Worm (Caenorhabditis elegans) whole organism, L3 larva: Measurements from ENCODE around the gene twk-13.

Source experiments
- R02D3.7 ChIP-seq: fragments of 150-350 bp; optimal IDR thresholded peaks from 2 replicates; lab custom pipeline; 2014; ENCODE audit warnings: missing biosample characterization, missing genetic modification characterization
- ZK546.5 ChIP-seq: sonication (generic microtip); optimal IDR thresholded peaks from 2 replicates; lab custom pipeline; 2017; ENCODE audit warnings: missing biosample characterization, missing genetic modification characterization
- aly-2 ChIP-seq: fragments of 150-350 bp; optimal IDR thresholded peaks from 2 replicates; lab custom pipeline; 2014; ENCODE audit warnings: missing biosample characterization, missing genetic modification characterization
- ceh-16 ChIP-seq: sonication (generic microtip); optimal IDR thresholded peaks from 2 replicates; lab custom pipeline; 2017; ENCODE audit warnings: missing biosample characterization, missing genetic modification characterization
- ceh-82 ChIP-seq: fragments of 150-350 bp; optimal IDR thresholded peaks from 2 replicates; lab custom pipeline; 2014; ENCODE audit warnings: missing biosample characterization, missing genetic modification characterization
- ceh-9 ChIP-seq: sonication (generic microtip); optimal IDR thresholded peaks from 2 replicates; lab custom pipeline; 2018; ENCODE audit warnings: missing biosample characterization, missing genetic modification characterization
- daf-12 ChIP-seq: fragments of 150-350 bp; optimal IDR thresholded peaks from 2 replicates; lab custom pipeline; 2014; ENCODE audit warnings: missing biosample characterization, missing genetic modification reagents, missing genetic modification characterization
- egl-27 ChIP-seq: sonication (generic microtip); optimal IDR thresholded peaks from 4 replicates; lab custom pipeline; 2017; ENCODE audit warnings: missing biosample characterization, missing genetic modification reagents, missing genetic modification characterization
- egl-5 ChIP-seq: fragments of 150-350 bp; optimal IDR thresholded peaks from 2 replicates; lab custom pipeline; 2017; ENCODE audit warnings: missing biosample characterization, missing genetic modification reagents, missing genetic modification characterization, inconsistent platforms
- elt-1 ChIP-seq: fragments of 150-350 bp; optimal IDR thresholded peaks from 2 replicates; lab custom pipeline; 2014; ENCODE audit warnings: missing biosample characterization, missing genetic modification characterization
- elt-2 ChIP-seq: sonication (generic microtip); optimal IDR thresholded peaks from 2 replicates; lab custom pipeline; 2016; ENCODE audit warnings: missing genetic modification reagents, mild to moderate bottlenecking, missing genetic modification characterization, missing compliant biosample characterization
- elt-3 ChIP-seq, 3 experiments: fragments of 150-350 bp in 1 of 3; sonication (generic microtip) in 2 of 3; optimal IDR thresholded peaks; 2 replicates in 2 of 3; 4 replicates in 1 of 3; lab custom pipeline; 2014 to 2017; ENCODE audit warnings: missing biosample characterization in 3 of 3, missing genetic modification characterization in 3 of 3
- eor-1 ChIP-seq, 2 experiments: fragments of 150-350 bp; optimal IDR thresholded peaks; 2 replicates each; lab custom pipeline; 2014 to 2018; ENCODE audit warnings: missing biosample characterization in 2 of 2, missing genetic modification characterization in 2 of 2
- fkh-10 ChIP-seq: sonication (generic microtip); optimal IDR thresholded peaks from 2 replicates; lab custom pipeline; 2017; ENCODE audit warnings: missing biosample characterization, missing genetic modification reagents, missing genetic modification characterization
- fkh-2 ChIP-seq: fragments of 150-350 bp; optimal IDR thresholded peaks from 2 replicates; lab custom pipeline; 2014; ENCODE audit warnings: missing biosample characterization, missing genetic modification reagents, missing genetic modification characterization
- fos-1 ChIP-seq: fragments of 150-350 bp; optimal IDR thresholded peaks from 2 replicates; lab custom pipeline; 2014; ENCODE audit warnings: missing biosample characterization, missing genetic modification characterization
- hmg-11 ChIP-seq: sonication (generic microtip); optimal IDR thresholded peaks from 2 replicates; lab custom pipeline; 2016; ENCODE audit warnings: missing genetic modification characterization, missing compliant biosample characterization
- jun-1 ChIP-seq: fragments of 150-350 bp; optimal IDR thresholded peaks from 2 replicates; lab custom pipeline; 2014; ENCODE audit warnings: missing biosample characterization, missing genetic modification reagents, missing genetic modification characterization
- lin-15B ChIP-seq: fragments of 150-350 bp; optimal IDR thresholded peaks from 2 replicates; lab custom pipeline; 2014; ENCODE audit warnings: missing biosample characterization, missing genetic modification characterization
- lin-39 ChIP-seq: fragments of 150-350 bp; optimal IDR thresholded peaks from 2 replicates; lab custom pipeline; 2018; ENCODE audit warnings: missing biosample characterization, missing genetic modification reagents, missing genetic modification characterization
- lsy-12 ChIP-seq: sonication (generic microtip); optimal IDR thresholded peaks from 2 replicates; lab custom pipeline; 2016; ENCODE audit warnings: mild to moderate bottlenecking, missing genetic modification characterization, missing compliant biosample characterization
- mdl-1 ChIP-seq: fragments of 150-350 bp; optimal IDR thresholded peaks from 2 replicates; lab custom pipeline; 2014; ENCODE audit warnings: missing biosample characterization, missing genetic modification characterization
- mml-1 ChIP-seq: fragments of 150-350 bp; sonication (generic microtip); optimal IDR thresholded peaks from 3 replicates; lab custom pipeline; 2014; ENCODE audit warnings: missing biosample characterization, missing genetic modification characterization
- nfya-1 ChIP-seq: sonication (generic microtip); optimal IDR thresholded peaks from 2 replicates; lab custom pipeline; 2017; ENCODE audit warnings: missing genetic modification characterization, mild to moderate bottlenecking, missing compliant biosample characterization, antibody characterized with exemption, moderate library complexity; ENCODE audit not compliant: insufficient read depth
- nhr-11 ChIP-seq: fragments of 150-350 bp; optimal IDR thresholded peaks from 2 replicates; lab custom pipeline; 2014; ENCODE audit warnings: missing biosample characterization, missing genetic modification characterization
- nhr-12 ChIP-seq: fragments of 150-350 bp; optimal IDR thresholded peaks from 2 replicates; lab custom pipeline; 2014; ENCODE audit warnings: missing biosample characterization, missing genetic modification characterization
- nhr-23 ChIP-seq: fragments of 150-350 bp; optimal IDR thresholded peaks from 2 replicates; lab custom pipeline; 2014; ENCODE audit warnings: missing biosample characterization, missing genetic modification reagents, missing genetic modification characterization
- nhr-237 ChIP-seq: fragments of 150-350 bp; optimal IDR thresholded peaks from 2 replicates; lab custom pipeline; 2014; ENCODE audit warnings: missing biosample characterization, missing genetic modification characterization
- nhr-25 ChIP-seq: sonication (generic microtip); optimal IDR thresholded peaks from 2 replicates; lab custom pipeline; 2017; ENCODE audit warnings: missing biosample characterization, missing genetic modification characterization
- nhr-28 ChIP-seq: fragments of 150-350 bp; optimal IDR thresholded peaks from 2 replicates; lab custom pipeline; 2014; ENCODE audit warnings: missing biosample characterization, missing genetic modification characterization
- nhr-43 ChIP-seq: sonication (generic microtip); optimal IDR thresholded peaks from 2 replicates; lab custom pipeline; 2016; ENCODE audit warnings: mild to moderate bottlenecking, missing genetic modification characterization, missing compliant biosample characterization; ENCODE audit not compliant: poor library complexity, severe bottlenecking
- nhr-67 ChIP-seq: fragments of 150-350 bp; optimal IDR thresholded peaks from 2 replicates; lab custom pipeline; 2014; ENCODE audit warnings: missing biosample characterization, missing genetic modification characterization
- nhr-77 ChIP-seq: fragments of 150-350 bp; optimal IDR thresholded peaks from 2 replicates; lab custom pipeline; 2014; ENCODE audit warnings: missing biosample characterization, missing genetic modification characterization
- pha-4 ChIP-seq: fragments of 150-350 bp; optimal IDR thresholded peaks from 2 replicates; lab custom pipeline; 2014; ENCODE audit warnings: missing biosample characterization, missing genetic modification reagents, missing genetic modification characterization
- pqm-1 ChIP-seq: fragments of 150-350 bp; optimal IDR thresholded peaks from 2 replicates; lab custom pipeline; 2017; ENCODE audit warnings: missing biosample characterization, missing genetic modification characterization, inconsistent platforms
- sea-2 ChIP-seq: fragments of 150-350 bp; sonication (generic microtip); optimal IDR thresholded peaks from 4 replicates; lab custom pipeline; 2014; ENCODE audit warnings: missing biosample characterization, missing genetic modification reagents, missing genetic modification characterization
- skn-1 ChIP-seq: fragments of 150-350 bp; optimal IDR thresholded peaks from 2 replicates; lab custom pipeline; 2014; ENCODE audit warnings: missing biosample characterization, missing genetic modification characterization
- snpc-4 ChIP-seq: fragments of 150-350 bp; optimal IDR thresholded peaks from 2 replicates; lab custom pipeline; 2014; ENCODE audit warnings: missing biosample characterization, missing genetic modification characterization
- tbx-2 ChIP-seq: sonication (generic microtip); optimal IDR thresholded peaks from 2 replicates; lab custom pipeline; 2016; ENCODE audit warnings: mild to moderate bottlenecking, missing genetic modification characterization, missing compliant biosample characterization
- unc-62 ChIP-seq: fragments of 150-350 bp; sonication (generic microtip); optimal IDR thresholded peaks from 4 replicates; lab custom pipeline; 2014; ENCODE audit warnings: missing biosample characterization, missing genetic modification reagents, missing genetic modification characterization
- zag-1 ChIP-seq: fragments of 150-350 bp; optimal IDR thresholded peaks from 2 replicates; lab custom pipeline; 2014; ENCODE audit warnings: missing biosample characterization, missing genetic modification characterization
- ztf-11 ChIP-seq: fragments of 150-350 bp; optimal IDR thresholded peaks from 2 replicates; lab custom pipeline; 2014; ENCODE audit warnings: missing biosample characterization, missing genetic modification characterization
- ztf-4 ChIP-seq: fragments of 150-350 bp; optimal IDR thresholded peaks from 2 replicates; lab custom pipeline; 2014; ENCODE audit warnings: missing biosample characterization, missing genetic modification characterization

The twk-13 gene

ce11 chrV:12296122-12296521 lies 41.7 kb downstream of the twk-13 start:
- no peak for TF ChIP-seq eor-1 (tag; optimal IDR thresholded peaks at IDR 0.05; lab: Kevin White, UChicago)
- TF ChIP-seq pha-4 (tag; lab: Kevin White, UChicago), result no peak
- peak; percentile 43 for TF ChIP-seq elt-2 (tag; lab: Kevin White, UChicago)
- peak; percentile 27 for TF ChIP-seq pqm-1 (tag; lab: Kevin White, UChicago)
- no peak for TF ChIP-seq ceh-16 (tag; lab: Kevin White, UChicago)
- TF ChIP-seq nhr-77 (tag; lab: Kevin White, UChicago), result no peak

ce11 chrV:12295520-12295919 lies 42.3 kb downstream of the twk-13 start:
- peak; percentile 28 for TF ChIP-seq elt-1
- TF ChIP-seq pha-4 (tag; lab: Kevin White, UChicago), result no peak

ce11 chrV:12295015-12295414 lies 42.8 kb downstream of the twk-13 start:
- TF ChIP-seq nhr-23 (tag; lab: Kevin White, UChicago) (peak; percentile 80), nhr-43 (tag; lab: Kevin White, UChicago) (peak; percentile 2), unc-62 (GFP tag; lab: Kevin White, UChicago) (no peak)

DNA sequence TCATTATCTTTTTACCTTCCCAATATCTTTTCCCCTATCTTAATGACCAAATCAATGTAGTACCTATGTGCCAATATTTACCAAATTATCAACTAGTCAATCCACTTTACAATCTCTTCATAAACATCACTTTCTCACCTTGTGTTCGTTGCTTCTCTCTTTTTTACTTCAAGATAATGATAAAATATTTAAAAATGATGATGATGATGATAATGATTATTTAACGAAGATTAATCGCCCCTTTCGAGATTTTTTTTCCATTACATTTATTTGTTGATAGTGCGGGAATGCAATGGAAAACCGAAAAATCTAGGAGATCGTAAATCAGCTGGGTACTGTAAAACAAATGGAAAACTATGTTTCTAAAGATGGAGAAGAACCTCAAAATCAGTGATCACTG lies 43.7 kb downstream of the twk-13 start:
- TF ChIP-seq elt-3 (tag; optimal IDR thresholded peaks at IDR 0.05; lab: Kevin White, UChicago) (peak in 2 of 3 experiments; percentile 23 to 49), nhr-25 (tag; lab: Kevin White, UChicago) (peak; percentile 4), ztf-4 (tag; lab: Kevin White, UChicago) (no peak)
- TF ChIP-seq, all 47 proteins: peak for 2

- TF ChIP-seq ceh-9, result no peak
- peak; percentile 87 for TF ChIP-seq nhr-23 (tag; lab: Kevin White, UChicago)
- peak; percentile 1 for TF ChIP-seq ZK546.5 (tag; lab: Kevin White, UChicago)
- peak; percentile 87 for TF ChIP-seq snpc-4
- no peak for TF ChIP-seq daf-12 (tag; lab: Kevin White, UChicago)
- peak; percentile 11 for TF ChIP-seq zag-1
- TF ChIP-seq mdl-1 (tag; lab: Kevin White, UChicago), result peak; percentile 5
- peak; percentile 79 for TF ChIP-seq lsy-12 (tag; lab: Kevin White, UChicago)
- no peak for TF ChIP-seq eor-1 (tag; optimal IDR thresholded peaks at IDR 0.05; lab: Kevin White, UChicago)
- peak; percentile 58 for TF ChIP-seq egl-5 (tag; lab: Kevin White, UChicago)
- TF ChIP-seq pha-4 (tag; lab: Kevin White, UChicago), result peak; percentile 92
- no peak for TF ChIP-seq fkh-2 (tag; lab: Kevin White, UChicago)
- peak; percentile 49 for TF ChIP-seq ceh-82
- peak; percentile 41 for TF ChIP-seq elt-1
- TF ChIP-seq nfya-1, result peak; percentile 89
- TF ChIP-seq elt-3 (tag; optimal IDR thresholded peaks at IDR 0.05; lab: Kevin White, UChicago), result no peak
- TF ChIP-seq nhr-12 (tag; lab: Kevin White, UChicago), result no peak
- peak; percentile 70 for TF ChIP-seq nhr-25 (tag; lab: Kevin White, UChicago)
- no peak for TF ChIP-seq nhr-237
- no peak for TF ChIP-seq mml-1
- TF ChIP-seq fkh-10, result peak; percentile 21
- TF ChIP-seq pqm-1 (tag; lab: Kevin White, UChicago), result peak; percentile 37
- peak; percentile 86 for TF ChIP-seq R02D3.7
- peak; percentile 70 for TF ChIP-seq lin-39 (tag; lab: Kevin White, UChicago)
- TF ChIP-seq unc-62 (GFP tag; lab: Kevin White, UChicago), result no peak
- peak; percentile 52 for TF ChIP-seq nhr-77 (tag; lab: Kevin White, UChicago)
- no peak for TF ChIP-seq sea-2
- no peak for TF ChIP-seq ceh-16 (tag; lab: Kevin White, UChicago)
- TF ChIP-seq ztf-4 (tag; lab: Kevin White, UChicago), result peak; percentile 6
- peak; percentile 85 for TF ChIP-seq lin-15B
- TF ChIP-seq nhr-11 (tag; lab: Kevin White, UChicago), result peak; percentile 56
- peak; percentile 80 for TF ChIP-seq nhr-43 (tag; lab: Kevin White, UChicago)
- TF ChIP-seq hmg-11 (tag; lab: Kevin White, UChicago), result peak; percentile 93
- TF ChIP-seq tbx-2, result peak; percentile 87
- no peak for TF ChIP-seq fos-1
- peak; percentile 4 for TF ChIP-seq aly-2
- TF ChIP-seq skn-1, result peak; percentile 65
- TF ChIP-seq nhr-67, result no peak
- peak; percentile 61 for TF ChIP-seq elt-2 (tag; lab: Kevin White, UChicago)
- TF ChIP-seq egl-27, result no peak
- TF ChIP-seq ztf-11, result no peak
- no peak for TF ChIP-seq nhr-28
- TF ChIP-seq jun-1, result peak; percentile 74
These were observed 46.2 kb downstream of the twk-13 start, which contains the start of the genes srpa-68 and srh-16 for ce11 chrV:12291587-12291986. Gene srpa-68 (minus strand): TSS chrV:12291658. Gene srh-16 (plus strand): TSS chrV:12291861.
